Worm (Caenorhabditis elegans) whole organism, L4 larva: ENCODE data around the gene ZK1320.9.

Source experiments
- F10B5.3 ChIP-seq: sonication (generic microtip); optimal IDR thresholded peaks from 2 replicates; lab custom pipeline; 2016; ENCODE audit warnings: mild to moderate bottlenecking, missing genetic modification characterization, missing compliant biosample characterization
- R02D3.7 ChIP-seq: fragments of 150-350 bp; sonication (generic microtip); optimal IDR thresholded peaks from 3 replicates; lab custom pipeline; 2014; ENCODE audit warnings: missing biosample characterization, missing genetic modification characterization
- T20F7.1 ChIP-seq: fragments of 200-800 bp; sonication (Bioruptor generic); optimal IDR thresholded peaks from 2 replicates; lab custom pipeline; 2018; ENCODE audit warnings: mild to moderate bottlenecking, missing genetic modification characterization, missing compliant biosample characterization
- Y48G9A.11 ChIP-seq: fragments of 200-800 bp; sonication (Bioruptor generic); IDR thresholded peaks from 2 replicates; pipeline ENCODE4 v1.3.6; 2022; ENCODE audit warnings: missing genetic modification reagents, missing genetic modification characterization, missing compliant biosample characterization
- Y5F2A.4 ChIP-seq: fragments of 200-800 bp; sonication (Bioruptor generic); optimal IDR thresholded peaks from 2 replicates; lab custom pipeline; 2018; ENCODE audit warnings: mild to moderate bottlenecking, missing genetic modification characterization, missing compliant biosample characterization
- ZK337.2 ChIP-seq: fragments of 200-800 bp; sonication (Bioruptor generic); IDR thresholded peaks from 2 replicates; pipeline ENCODE4 v1.3.6; 2022; ENCODE audit warnings: missing genetic modification reagents, missing genetic modification characterization, missing compliant biosample characterization
- aha-1 ChIP-seq: fragments of 150-350 bp; peaks from one replicate; lab custom pipeline; 2014; ENCODE audit warnings: missing biosample characterization, missing genetic modification characterization
- ama-1 ChIP-seq: fragments of 150-350 bp; optimal IDR thresholded peaks from 2 replicates; lab custom pipeline; 2014; ENCODE audit warnings: inconsistent platforms, mixed read lengths
- ceh-20 ChIP-seq: fragments of 200-800 bp; sonication (Bioruptor generic); IDR thresholded peaks from 2 replicates; pipeline ENCODE4 v1.3.6; 2022; ENCODE audit warnings: missing genetic modification reagents, missing genetic modification characterization, missing compliant biosample characterization
- ceh-32 ChIP-seq: sonication (generic microtip); optimal IDR thresholded peaks from 2 replicates; lab custom pipeline; 2016; ENCODE audit warnings: mild to moderate bottlenecking, missing genetic modification characterization, missing compliant biosample characterization; ENCODE audit not compliant: poor library complexity
- ceh-44 ChIP-seq: fragments of 200-800 bp; sonication (Bioruptor generic); IDR thresholded peaks from 2 replicates; pipeline ENCODE4 v1.3.6; 2022; ENCODE audit warnings: missing genetic modification reagents, missing genetic modification characterization, missing compliant biosample characterization
- ceh-62 ChIP-seq: sonication (generic microtip); optimal IDR thresholded peaks from 2 replicates; lab custom pipeline; 2017; ENCODE audit warnings: missing biosample characterization, missing genetic modification characterization
- cey-2 ChIP-seq: sonication (generic microtip); optimal IDR thresholded peaks from 3 replicates; lab custom pipeline; 2017; ENCODE audit warnings: missing genetic modification characterization, mild to moderate bottlenecking, missing compliant biosample characterization, antibody characterized with exemption, borderline replicate concordance; ENCODE audit not compliant: insufficient read depth
- daf-8 ChIP-seq: fragments of 200-800 bp; sonication (Bioruptor generic); IDR thresholded peaks from 2 replicates; pipeline ENCODE4 v1.3.6; 2022; ENCODE audit warnings: missing genetic modification characterization, missing compliant biosample characterization
- dpl-1 ChIP-seq: fragments of 150-350 bp; optimal IDR thresholded peaks from 2 replicates; lab custom pipeline; 2014; ENCODE audit warnings: missing biosample characterization, missing genetic modification reagents, missing genetic modification characterization
- egl-43 ChIP-seq: fragments of 200-800 bp; sonication (Bioruptor generic); IDR thresholded peaks from 2 replicates; pipeline ENCODE4 v1.3.6; 2022; ENCODE audit warnings: missing genetic modification reagents, missing genetic modification characterization, missing compliant biosample characterization
- gei-8 ChIP-seq: fragments of 200-800 bp; sonication (Bioruptor generic); optimal IDR thresholded peaks from 2 replicates; lab custom pipeline; 2018; ENCODE audit warnings: mild to moderate bottlenecking, missing genetic modification characterization, missing compliant biosample characterization
- hmg-1.1 ChIP-seq: fragments of 200-800 bp; sonication (Bioruptor generic); IDR thresholded peaks from 2 replicates; pipeline ENCODE4 v1.3.6; 2022; ENCODE audit warnings: missing genetic modification reagents, missing genetic modification characterization, missing compliant biosample characterization
- jun-1 ChIP-seq: fragments of 150-350 bp; optimal IDR thresholded peaks from 2 replicates; lab custom pipeline; 2014; ENCODE audit warnings: missing biosample characterization, missing genetic modification reagents, missing genetic modification characterization
- lin-1 ChIP-seq: fragments of 200-800 bp; sonication (Bioruptor generic); IDR thresholded peaks from 2 replicates; pipeline ENCODE4 v1.3.6; 2022; ENCODE audit warnings: missing genetic modification reagents, missing genetic modification characterization, missing compliant biosample characterization
- lin-13 ChIP-seq: fragments of 150-350 bp; optimal IDR thresholded peaks from 2 replicates; lab custom pipeline; 2014; ENCODE audit warnings: missing biosample characterization, missing genetic modification reagents, missing genetic modification characterization
- lin-38 ChIP-seq: fragments of 200-800 bp; sonication (Bioruptor generic); IDR thresholded peaks from 2 replicates; pipeline ENCODE4 v1.3.6; 2022; ENCODE audit warnings: missing genetic modification reagents, missing genetic modification characterization, missing compliant biosample characterization
- lin-39 ChIP-seq: fragments of 150-350 bp; optimal IDR thresholded peaks from 2 replicates; lab custom pipeline; 2014; ENCODE audit warnings: missing biosample characterization, missing genetic modification reagents, missing genetic modification characterization
- mdt-29 ChIP-seq: fragments of 200-800 bp; sonication (Bioruptor generic); IDR thresholded peaks from 2 replicates; pipeline ENCODE4 v1.3.6; 2022; ENCODE audit warnings: missing genetic modification reagents, missing genetic modification characterization, missing compliant biosample characterization
- mep-1 ChIP-seq: fragments of 150-350 bp; sonication (generic microtip); optimal IDR thresholded peaks from 3 replicates; lab custom pipeline; 2014; ENCODE audit warnings: missing biosample characterization, missing genetic modification characterization
- mes-2 ChIP-seq: sonication (generic microtip); optimal IDR thresholded peaks from 2 replicates; lab custom pipeline; 2016; ENCODE audit warnings: missing genotype, mild to moderate bottlenecking, missing genetic modification characterization, missing compliant biosample characterization; ENCODE audit not compliant: poor library complexity, severe bottlenecking
- mxl-3 ChIP-seq: fragments of 200-800 bp; sonication (Bioruptor generic); optimal IDR thresholded peaks from 2 replicates; lab custom pipeline; 2018; ENCODE audit warnings: mild to moderate bottlenecking, missing genetic modification characterization, missing compliant biosample characterization
- nhr-102 ChIP-seq: sonication (generic microtip); optimal IDR thresholded peaks from 2 replicates; lab custom pipeline; 2016; ENCODE audit warnings: mild to moderate bottlenecking, missing genetic modification characterization, moderate library complexity, missing compliant biosample characterization
- nhr-25 ChIP-seq: sonication (generic microtip); optimal IDR thresholded peaks from 2 replicates; lab custom pipeline; 2017; ENCODE audit warnings: missing genetic modification characterization, mild to moderate bottlenecking, missing compliant biosample characterization, antibody characterized with exemption, moderate library complexity, borderline replicate concordance; ENCODE audit not compliant: insufficient read depth
- nhr-48 ChIP-seq: sonication (generic microtip); optimal IDR thresholded peaks from 2 replicates; lab custom pipeline; 2016; ENCODE audit warnings: mild to moderate bottlenecking, missing genetic modification characterization, missing compliant biosample characterization
- nhr-6 ChIP-seq: fragments of 150-350 bp; optimal IDR thresholded peaks from 2 replicates; lab custom pipeline; 2014; ENCODE audit warnings: missing biosample characterization, missing genetic modification characterization
- nhr-76 ChIP-seq: fragments of 150-350 bp; optimal IDR thresholded peaks from 2 replicates; lab custom pipeline; 2014; ENCODE audit warnings: missing biosample characterization, missing genetic modification characterization
- nhr-77 ChIP-seq: fragments of 150-350 bp; optimal IDR thresholded peaks from 2 replicates; lab custom pipeline; 2014; ENCODE audit warnings: missing biosample characterization, missing genetic modification characterization
- pha-4 ChIP-seq, 2 experiments: fragments of 150-350 bp in 1 of 2; fragments of 200-800 bp in 1 of 2; sonication (Bioruptor generic) in 1 of 2; IDR thresholded peaks in 1 of 2; optimal IDR thresholded peaks in 1 of 2; 2 replicates each; pipeline versions ENCODE4 v1.3.6 to Lab custom; 2014 to 2022; ENCODE audit warnings: missing genetic modification characterization in 2 of 2, missing genetic modification reagents in 2 of 2, missing biosample characterization in 1 of 2, missing compliant biosample characterization in 1 of 2
- php-3 ChIP-seq: fragments of 200-800 bp; sonication (Bioruptor generic); IDR thresholded peaks from 2 replicates; pipeline ENCODE4 v1.3.6; 2022; ENCODE audit warnings: missing genetic modification reagents, missing genetic modification characterization, missing compliant biosample characterization
- rbr-2 ChIP-seq: sonication (generic microtip); optimal IDR thresholded peaks from 2 replicates; lab custom pipeline; 2016; ENCODE audit warnings: missing genotype, missing genetic modification characterization, missing compliant biosample characterization
- saeg-2 ChIP-seq: fragments of 200-800 bp; sonication (Bioruptor generic); IDR thresholded peaks from 2 replicates; pipeline ENCODE4 v1.3.6; 2022; ENCODE audit warnings: missing genetic modification reagents, missing genetic modification characterization, missing compliant biosample characterization
- spr-1 ChIP-seq: sonication (generic microtip); optimal IDR thresholded peaks from 2 replicates; lab custom pipeline; 2016; ENCODE audit warnings: mild to moderate bottlenecking, missing genetic modification characterization, missing compliant biosample characterization
- unc-130 ChIP-seq: sonication (generic microtip); optimal IDR thresholded peaks from 2 replicates; lab custom pipeline; 2016; ENCODE audit warnings: missing genetic modification reagents, missing genetic modification characterization, missing compliant biosample characterization
- unc-62 ChIP-seq, 3 experiments: fragments of 150-350 bp in 1 of 3; sonication (generic microtip); optimal IDR thresholded peaks in 2 of 3; peaks in 1 of 3; 1 replicate in 1 of 3; 2 replicates in 2 of 3; lab custom pipeline; 2014 to 2017; ENCODE audit warnings: missing biosample characterization in 3 of 3, missing genetic modification characterization in 3 of 3, missing genetic modification reagents in 3 of 3, missing genotype in 1 of 3
- zfp-2 ChIP-seq: sonication (generic microtip); optimal IDR thresholded peaks from 2 replicates; lab custom pipeline; 2016; ENCODE audit warnings: mild to moderate bottlenecking, missing genetic modification characterization, missing compliant biosample characterization
- zfp-3 ChIP-seq: fragments of 200-800 bp; sonication (Bioruptor generic); conservative IDR thresholded peaks from 2 replicates; pipeline ENCODE4 v1.3.6; 2022; ENCODE audit warnings: missing genetic modification reagents, missing genetic modification characterization, missing compliant biosample characterization
- zip-2 ChIP-seq: fragments of 150-350 bp; optimal IDR thresholded peaks from 2 replicates; lab custom pipeline; 2014; ENCODE audit warnings: missing biosample characterization, missing genetic modification characterization

ZK1320.9 gene

DNA sequence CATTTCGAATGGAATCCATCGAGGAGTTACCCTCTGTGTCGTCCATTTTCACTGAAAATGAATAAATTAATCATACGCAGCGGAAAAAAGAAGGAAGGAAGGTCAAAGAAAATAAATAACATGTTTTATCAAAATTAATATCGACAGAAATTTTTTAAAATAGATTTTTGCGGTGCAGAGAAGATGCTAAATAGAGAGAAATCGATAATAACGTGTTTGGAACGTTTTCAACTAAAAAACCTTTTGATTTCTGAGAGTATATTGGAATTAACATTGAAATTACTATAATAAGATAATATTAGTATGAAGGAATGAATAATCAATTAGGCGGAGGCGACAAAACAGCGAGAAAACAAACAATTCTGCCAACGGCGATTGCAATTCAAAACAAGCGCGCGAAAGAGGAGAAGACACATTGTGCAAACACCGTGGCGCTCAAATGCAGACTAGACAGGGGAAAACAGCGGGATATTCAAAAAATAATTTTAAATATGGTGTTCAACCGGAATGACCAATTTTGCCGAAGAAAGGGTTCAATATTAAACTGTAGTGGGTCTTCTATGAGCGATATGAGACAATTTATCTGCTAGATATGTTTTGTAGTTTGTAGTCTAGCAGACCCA lies 30.0 kb upstream of the ZK1320.9 start, which contains the start of gene wee-1.3 (continued):
- no peak for TF ChIP-seq pha-4 (GFP tag; IDR thresholded peaks at IDR 0.05; lab: Robert Waterston, UW)
- peak; percentile 82 for TF ChIP-seq pha-4 (tag; optimal IDR thresholded peaks at IDR 0.05; lab: Kevin White, UChicago)
- peak; percentile 34 for TF ChIP-seq nhr-25 (tag; lab: Kevin White, UChicago)
- TF ChIP-seq hmg-1.1 (GFP tag; lab: Robert Waterston, UW) = peak; percentile 69
- no peak for TF ChIP-seq lin-39
- no peak for TF ChIP-seq jun-1 (tag; lab: Kevin White, UChicago)
- no peak for TF ChIP-seq php-3 (GFP tag; lab: Robert Waterston, UW)
- no peak for TF ChIP-seq saeg-2 (GFP tag; lab: Robert Waterston, UW)
- no peak for TF ChIP-seq mxl-3 (GFP tag; lab: Kevin White, UChicago)
- TF ChIP-seq R02D3.7 (tag; lab: Kevin White, UChicago) = no peak
- TF ChIP-seq Y48G9A.11 = peak; percentile 22; the same call in 1 of the 2 replicates
- TF ChIP-seq unc-62 (GFP tag; optimal IDR thresholded peaks at IDR 0.05 in 1 of 2; lab: Kevin White, UChicago) = peak in 1 of 2 experiments; percentile 33
- TF ChIP-seq unc-62 (tag; optimal IDR thresholded peaks at IDR 0.05; lab: Kevin White, UChicago) = no peak
- peak; percentile 74 for TF ChIP-seq rbr-2 (tag; lab: Kevin White, UChicago)
- TF ChIP-seq Y5F2A.4 (GFP tag; lab: Kevin White, UChicago) = no peak
- no peak for TF ChIP-seq ceh-20
- TF ChIP-seq aha-1 (tag; lab: Kevin White, UChicago) = peak; percentile 92
- TF ChIP-seq spr-1 (tag; lab: Kevin White, UChicago) = peak; percentile 12
- TF ChIP-seq zfp-2 = no peak
- TF ChIP-seq mdt-29 (GFP tag; lab: Robert Waterston, UW) = no peak
- TF ChIP-seq zip-2 (tag; lab: Kevin White, UChicago) = no peak
- TF ChIP-seq ceh-32 (tag; lab: Kevin White, UChicago) = no peak
- TF ChIP-seq ama-1 (lab: Kevin White, UChicago) = no peak
- peak; percentile 55 for TF ChIP-seq unc-130 (GFP tag; lab: Kevin White, UChicago)
- peak; percentile 63 for TF ChIP-seq nhr-77 (tag; lab: Kevin White, UChicago)
- TF ChIP-seq lin-38 (GFP tag; lab: Robert Waterston, UW) = peak; percentile 80
- no peak for TF ChIP-seq ZK337.2 (GFP tag; lab: Robert Waterston, UW)
- TF ChIP-seq cey-2 = no peak
- no peak for TF ChIP-seq ceh-44 (GFP tag; lab: Robert Waterston, UW)
- TF ChIP-seq mep-1 (tag; lab: Kevin White, UChicago) = peak; percentile 71
- no peak for TF ChIP-seq lin-1 (GFP tag; lab: Robert Waterston, UW)
- TF ChIP-seq nhr-76 (tag; lab: Kevin White, UChicago) = no peak
- TF ChIP-seq nhr-102 (tag; lab: Kevin White, UChicago) = peak; percentile 8
- TF ChIP-seq daf-8 (GFP tag; lab: Robert Waterston, UW) = no peak
- TF ChIP-seq egl-43 (GFP tag; lab: Robert Waterston, UW) = no peak
- no peak for TF ChIP-seq F10B5.3 (tag; lab: Kevin White, UChicago)
- no peak for TF ChIP-seq gei-8 (GFP tag; lab: Kevin White, UChicago)
- peak; percentile 99 for TF ChIP-seq dpl-1 (GFP tag; lab: Kevin White, UChicago)
- peak; percentile 73 for TF ChIP-seq nhr-6 (tag; lab: Kevin White, UChicago)
- TF ChIP-seq nhr-48 (tag; lab: Kevin White, UChicago) = peak; percentile 10
- peak; percentile 84 for TF ChIP-seq T20F7.1 (GFP tag; lab: Kevin White, UChicago)
- no peak for TF ChIP-seq ceh-62 (tag; lab: Kevin White, UChicago)
- peak; percentile 86 for TF ChIP-seq mes-2 (tag; lab: Kevin White, UChicago)
- no peak for TF ChIP-seq zfp-3 (GFP tag; lab: Robert Waterston, UW)
- TF ChIP-seq lin-13 = no peak
- TF ChIP-seq, all 104 proteins: peak for 31
